Fruit fly (Drosophila melanogaster) whole organism, pupa: ENCODE data around the gene CG43816.

Experiments used
- CG12605 ChIP-seq: fragments of 200-800 bp; sonication (Bioruptor generic); IDR thresholded peaks from 2 replicates; pipeline ENCODE4 v1.3.6; 2022; ENCODE audit warnings: missing biosample characterization, missing genetic modification characterization
- CG14655 ChIP-seq: fragments of 200-800 bp; sonication (Bioruptor generic); optimal IDR thresholded peaks from 3 replicates; lab custom pipeline; 2017; ENCODE audit warnings: mild to moderate bottlenecking, missing biosample characterization, missing genetic modification reagents, missing genetic modification characterization
- CG32121 ChIP-seq: fragments of 200-800 bp; sonication (Bioruptor generic); IDR thresholded peaks from 2 replicates; pipeline ENCODE4 v1.3.6; 2022; ENCODE audit warnings: missing biosample characterization, missing genetic modification characterization
- CG34367 ChIP-seq: fragments of 200-800 bp; sonication (Bioruptor generic); optimal IDR thresholded peaks from 2 replicates; lab custom pipeline; 2018; ENCODE audit warnings: missing biosample characterization, mild to moderate bottlenecking, missing genetic modification characterization
- CG4496 ChIP-seq: fragments of 200-800 bp; sonication (Bioruptor generic); IDR thresholded peaks from 3 replicates; pipeline ENCODE4 v1.3.6; 2022; ENCODE audit warnings: missing biosample characterization, missing genetic modification characterization
- CG8159 ChIP-seq: fragments of 200-800 bp; sonication (Bioruptor generic); optimal IDR thresholded peaks from 3 replicates; lab custom pipeline; 2018; ENCODE audit warnings: missing biosample characterization, mild to moderate bottlenecking, missing genetic modification characterization, moderate library complexity
- D1 ChIP-seq: fragments of 200-800 bp; sonication (Bioruptor generic); optimal IDR thresholded peaks from 2 replicates; lab custom pipeline; 2018; ENCODE audit warnings: missing biosample characterization, mild to moderate bottlenecking, missing genetic modification characterization, moderate library complexity
- Ets98B ChIP-seq: fragments of 200-800 bp; sonication (Bioruptor generic); IDR thresholded peaks from 2 replicates; pipeline ENCODE4 v1.3.6; 2022; ENCODE audit warnings: missing biosample characterization, missing genetic modification characterization
- Pif1A ChIP-seq: fragments of 200-800 bp; sonication (Bioruptor generic); optimal IDR thresholded peaks from 3 replicates; lab custom pipeline; 2016; ENCODE audit warnings: missing biosample characterization, missing genetic modification characterization
- fd96Ca ChIP-seq: fragments of 200-800 bp; sonication (Bioruptor generic); IDR thresholded peaks from 3 replicates; pipeline ENCODE4 v1.3.6; 2022; ENCODE audit warnings: missing biosample characterization, missing genetic modification characterization
- rn ChIP-seq: fragments of 200-800 bp; sonication (Bioruptor generic); IDR thresholded peaks from 2 replicates; pipeline ENCODE4 v1.3.6; 2022; ENCODE audit warnings: missing biosample characterization, missing genetic modification characterization

- TF ChIP-seq Pif1A (GFP tag; lab: Kevin White, UChicago) (no peak), Ets98B (GFP tag; lab: Robert Waterston, UW) (no peak), fd96Ca (GFP tag; lab: Robert Waterston, UW) (no peak), CG12605 (GFP tag; lab: Robert Waterston, UW) (no peak), D1 (tag; lab: Kevin White, UChicago) (no peak), CG34367 (tag; lab: Kevin White, UChicago) (no peak), rn (GFP tag; lab: Robert Waterston, UW) (no peak), CG32121 (GFP tag; lab: Robert Waterston, UW) (no peak), CG14655 (GFP tag; lab: Kevin White, UChicago) (no peak), CG8159 (no peak), CG4496 (GFP tag; lab: Robert Waterston, UW) (no peak)
Measured at dm6 chr2L:16041727-16042126, 37.6 kb downstream of the CG43816 start, which contains the start of the genes BicC and CG45084.
